Worm (Caenorhabditis elegans) whole organism, late embryonic: ENCODE measurements around the gene cnp-2.
"Not testable (repeated sequence)": the region's sequence is repeated elsewhere in the genome, so short reads cannot be mapped to it uniquely, and the experiment has no call there.

Source experiments
- K02D7.2 ChIP-seq: sonication (generic microtip); optimal IDR thresholded peaks from 2 replicates; lab custom pipeline; 2017; ENCODE audit warnings: mild to moderate bottlenecking, missing genetic modification characterization, missing compliant biosample characterization
- ceh-14 ChIP-seq: sonication (generic microtip); optimal IDR thresholded peaks from 2 replicates; lab custom pipeline; 2016; ENCODE audit warnings: missing genotype, missing genetic modification characterization, missing compliant biosample characterization
- ceh-34 ChIP-seq: sonication (generic microtip); optimal IDR thresholded peaks from 2 replicates; lab custom pipeline; 2016; ENCODE audit warnings: mild to moderate bottlenecking, missing genetic modification characterization, missing compliant biosample characterization
- ceh-48 ChIP-seq: sonication (generic microtip); optimal IDR thresholded peaks from 2 replicates; lab custom pipeline; 2016; ENCODE audit warnings: missing genetic modification characterization, inconsistent platforms, missing compliant biosample characterization
- ceh-9 ChIP-seq: sonication (generic microtip); optimal IDR thresholded peaks from 2 replicates; lab custom pipeline; 2016; ENCODE audit warnings: mild to moderate bottlenecking, missing genetic modification characterization, inconsistent platforms, missing compliant biosample characterization
- elt-2 ChIP-seq: sonication (generic microtip); optimal IDR thresholded peaks from 2 replicates; lab custom pipeline; 2016; ENCODE audit warnings: missing genetic modification reagents, missing genetic modification characterization, missing compliant biosample characterization
- fax-1 ChIP-seq: sonication (generic microtip); optimal IDR thresholded peaks from 2 replicates; lab custom pipeline; 2016; ENCODE audit warnings: missing genotype, missing genetic modification characterization, missing compliant biosample characterization
- fkh-10 ChIP-seq: fragments of 150-350 bp; optimal IDR thresholded peaks from 2 replicates; lab custom pipeline; 2014; ENCODE audit warnings: missing biosample characterization, missing genetic modification reagents, missing genetic modification characterization
- hlh-30 ChIP-seq: sonication (generic microtip); optimal IDR thresholded peaks from 2 replicates; lab custom pipeline; 2017; ENCODE audit warnings: antibody characterized with exemption, missing genetic modification characterization, missing compliant biosample characterization; ENCODE audit not compliant: insufficient read depth
- hlh-6 ChIP-seq: sonication (generic microtip); optimal IDR thresholded peaks from 2 replicates; lab custom pipeline; 2016; ENCODE audit warnings: missing genotype, missing genetic modification characterization, missing compliant biosample characterization
- hlh-8 ChIP-seq: sonication (generic microtip); optimal IDR thresholded peaks from 2 replicates; lab custom pipeline; 2016; ENCODE audit warnings: missing genotype, missing genetic modification characterization, missing compliant biosample characterization
- lim-6 ChIP-seq: sonication (generic microtip); optimal IDR thresholded peaks from 2 replicates; lab custom pipeline; 2016; ENCODE audit warnings: missing genetic modification characterization, missing compliant biosample characterization
- lin-11 ChIP-seq: fragments of 200-800 bp; sonication (Bioruptor generic); optimal IDR thresholded peaks from 2 replicates; lab custom pipeline; 2018; ENCODE audit warnings: mild to moderate bottlenecking, missing genetic modification characterization, missing compliant biosample characterization
- madf-2 ChIP-seq: sonication (generic microtip); optimal IDR thresholded peaks from 2 replicates; lab custom pipeline; 2017; ENCODE audit warnings: missing genetic modification characterization, missing compliant biosample characterization
- pag-3 ChIP-seq: sonication (generic microtip); optimal IDR thresholded peaks from 2 replicates; lab custom pipeline; 2016; ENCODE audit warnings: missing compliant biosample characterization, missing genetic modification characterization, borderline replicate concordance
- pha-4 ChIP-seq: fragments of 150-350 bp; optimal IDR thresholded peaks from 2 replicates; lab custom pipeline; 2018; ENCODE audit warnings: missing biosample characterization, missing genetic modification reagents, missing genetic modification characterization
- ref-2 ChIP-seq: sonication (generic microtip); optimal IDR thresholded peaks from 2 replicates; lab custom pipeline; 2016; ENCODE audit warnings: missing genetic modification characterization, missing compliant biosample characterization
- sdc-2 ChIP-seq: sonication (generic microtip); optimal IDR thresholded peaks from 2 replicates; lab custom pipeline; 2016; ENCODE audit warnings: missing genotype, missing genetic modification characterization, missing compliant biosample characterization
- sox-4 ChIP-seq: sonication (generic microtip); optimal IDR thresholded peaks from 2 replicates; lab custom pipeline; 2017; ENCODE audit warnings: mild to moderate bottlenecking, missing genetic modification characterization, inconsistent platforms, missing compliant biosample characterization
- syd-9 ChIP-seq: sonication (generic microtip); optimal IDR thresholded peaks from 2 replicates; lab custom pipeline; 2016; ENCODE audit warnings: mild to moderate bottlenecking, missing genetic modification characterization, moderate library complexity, missing compliant biosample characterization
- ttx-3 ChIP-seq: sonication (generic microtip); optimal IDR thresholded peaks from 2 replicates; lab custom pipeline; 2016; ENCODE audit warnings: missing genetic modification reagents, missing genetic modification characterization, missing compliant biosample characterization
- unc-3 ChIP-seq, 2 experiments: fragments of 200-800 bp in 1 of 2; sonication (Bioruptor generic) in 1 of 2; sonication (generic microtip) in 1 of 2; conservative IDR thresholded peaks in 1 of 2; optimal IDR thresholded peaks in 1 of 2; 2 replicates each; pipeline versions ENCODE4 v1.3.6 to Lab custom; 2016 to 2022; ENCODE audit warnings: missing compliant biosample characterization in 2 of 2, missing genetic modification characterization in 2 of 2, missing genetic modification reagents in 1 of 2
- unc-42 ChIP-seq: sonication (generic microtip); optimal IDR thresholded peaks from 2 replicates; lab custom pipeline; 2016; ENCODE audit warnings: missing genotype, missing genetic modification characterization, missing compliant biosample characterization
- zip-5 ChIP-seq: sonication (generic microtip); optimal IDR thresholded peaks from 2 replicates; lab custom pipeline; 2016; ENCODE audit warnings: missing genetic modification characterization, missing compliant biosample characterization
- ztf-16 ChIP-seq: sonication (generic microtip); optimal IDR thresholded peaks from 2 replicates; lab custom pipeline; 2017; ENCODE audit warnings: missing genetic modification characterization, missing compliant biosample characterization

Gene cnp-2

ce11 chrII:12739306-12739705 lies 21.3 kb upstream of the cnp-2 start:
- TF ChIP-seq unc-3 (GFP tag; conservative IDR thresholded peaks at IDR 0.05; lab: Robert Waterston, UW) (no peak), unc-3 (tag; optimal IDR thresholded peaks at IDR 0.05; lab: Kevin White, UChicago) (no peak), ceh-9 (tag; lab: Kevin White, UChicago) (no peak), K02D7.2 (tag; lab: Kevin White, UChicago) (no peak), lim-6 (no peak), sox-4 (tag; lab: Kevin White, UChicago) (no peak)

ce11 chrII:12749720-12750119 lies 10.9 kb upstream of the cnp-2 start:
- 0 out of 2 replicates have a peak, but pooled peaks have one; percentile 4 for TF ChIP-seq unc-3 (GFP tag; conservative IDR thresholded peaks at IDR 0.05; lab: Robert Waterston, UW)
- not testable (repeated sequence) for TF ChIP-seq unc-3 (tag; optimal IDR thresholded peaks at IDR 0.05; lab: Kevin White, UChicago)
- TF ChIP-seq, all 69 proteins: peak for 1; not testable (repeated sequence) for 68

- TF ChIP-seq pha-4 (tag; lab: Kevin White, UChicago); fkh-10 (GFP tag; lab: Kevin White, UChicago); syd-9 (tag; lab: Kevin White, UChicago): not testable (repeated sequence)
Measured at ce11 chrII:12753725-12754124, 6.9 kb upstream of the cnp-2 start, which contains the start of gene Y46G5A.39. TSS of gene Y46G5A.39 (minus strand) at chrII:12753825.

- no peak for TF ChIP-seq fax-1 (tag; lab: Kevin White, UChicago)
- no peak for TF ChIP-seq ceh-14 (tag; lab: Kevin White, UChicago)
- no peak for TF ChIP-seq pag-3 (tag; lab: Kevin White, UChicago)
- TF ChIP-seq zip-5 (tag; lab: Kevin White, UChicago) = no peak
- TF ChIP-seq sdc-2 (tag; lab: Kevin White, UChicago) = no peak
- TF ChIP-seq pha-4 (tag; lab: Kevin White, UChicago) = no peak
- no peak for TF ChIP-seq ztf-16
- TF ChIP-seq ref-2 (tag; lab: Kevin White, UChicago) = no peak
- TF ChIP-seq lin-11 (tag; lab: Kevin White, UChicago) = no peak
Measured at ce11 chrII:12756180-12756579, 4.4 kb upstream of the cnp-2 start, which contains the start of the genes Y46G5A.7 and Y46G5A.8. TSS of gene Y46G5A.7 (minus strand) at chrII:12756332. TSS of gene Y46G5A.8 (plus strand) at chrII:12756338.

ce11 chrII:12764476-12764875 lies 3.9 kb downstream of the cnp-2 start:
- TF ChIP-seq hlh-6 (tag; lab: Kevin White, UChicago) = peak; percentile 67
- no peak for TF ChIP-seq zip-5 (tag; lab: Kevin White, UChicago)
- TF ChIP-seq ttx-3 = no peak

- TF ChIP-seq pag-3 (tag; lab: Kevin White, UChicago) = no peak
- TF ChIP-seq ref-2 (tag; lab: Kevin White, UChicago) = peak; percentile 5
- TF ChIP-seq lin-11 (tag; lab: Kevin White, UChicago) = no peak
- no peak for TF ChIP-seq madf-2 (tag; lab: Kevin White, UChicago)
- no peak for TF ChIP-seq ceh-34 (tag; lab: Kevin White, UChicago)
- peak; percentile 23 for TF ChIP-seq ceh-48 (tag; lab: Kevin White, UChicago)
- no peak for TF ChIP-seq hlh-8 (tag; lab: Kevin White, UChicago)
- peak; percentile 30 for TF ChIP-seq hlh-30 (tag; lab: Kevin White, UChicago)
- TF ChIP-seq elt-2 (tag; lab: Kevin White, UChicago) = no peak
- TF ChIP-seq unc-42 (tag; lab: Kevin White, UChicago) = no peak
- no peak for TF ChIP-seq unc-3 (GFP tag; conservative IDR thresholded peaks at IDR 0.05; lab: Robert Waterston, UW)
- TF ChIP-seq unc-3 (tag; optimal IDR thresholded peaks at IDR 0.05; lab: Kevin White, UChicago) = no peak
Measured at ce11 chrII:12766443-12767188, 6.0 kb downstream of the cnp-2 start.
